Worm (Caenorhabditis elegans): ENCODE data around the gene C54F6.19.

Gene C54F6.19

ce11 chrV:7570290-7570689, 25.0 kb downstream of the C54F6.19 start, which contains the start of gene clec-212:
Gene clec-212, minus strand, starts transcription at chrV:7570390.
- no peak for TF ChIP-seq nhr-90 (tag; optimal IDR thresholded peaks at IDR 0.05)
- no peak for TF ChIP-seq aptf-2 (GFP tag; conservative IDR thresholded peaks at IDR 0.05)
- no peak for TF ChIP-seq F37B4.10 (GFP tag; IDR thresholded peaks at IDR 0.05)
- TF ChIP-seq hrde-1 (tag; optimal IDR thresholded peaks at IDR 0.05; ENCODE audit: borderline replicate concordance): no peak
- no peak for TF ChIP-seq lin-54 (GFP tag; optimal IDR thresholded peaks at IDR 0.05)
- no peak for TF ChIP-seq lsl-1 (GFP tag; optimal IDR thresholded peaks at IDR 0.05)
- no peak for TF ChIP-seq Y53G8AR.9 (GFP tag; conservative IDR thresholded peaks at IDR 0.05)
- no peak for TF ChIP-seq cebp-1 (GFP tag; IDR thresholded peaks at IDR 0.05)
- no peak for TF ChIP-seq cebp-1 (tag; optimal IDR thresholded peaks at IDR 0.05)
- no peak for TF ChIP-seq F57A8.1 (GFP tag; optimal IDR thresholded peaks at IDR 0.05)
- no peak for TF ChIP-seq madf-3 (GFP tag; IDR thresholded peaks at IDR 0.05)
- no peak for TF ChIP-seq B0336.3 (GFP tag; IDR thresholded peaks at IDR 0.05)
- no peak for TF ChIP-seq rcor-1 (GFP tag; IDR thresholded peaks at IDR 0.05)
- TF ChIP-seq dpff-1 (tag; optimal IDR thresholded peaks at IDR 0.05): no peak
- no peak for TF ChIP-seq let-607 (tag; optimal IDR thresholded peaks at IDR 0.05)

- no peak for TF ChIP-seq ztf-6 (GFP tag; IDR thresholded peaks at IDR 0.05)
- no peak for TF ChIP-seq snpc-3.4 (tag; optimal IDR thresholded peaks at IDR 0.05)
- no peak for TF ChIP-seq mxl-1 (tag; optimal IDR thresholded peaks at IDR 0.05)
- no peak for TF ChIP-seq bed-1 (GFP tag; IDR thresholded peaks at IDR 0.05)
- TF ChIP-seq tbp1 (GFP tag; optimal IDR thresholded peaks at IDR 0.05): no peak
- TF ChIP-seq gei-17 (GFP tag; optimal IDR thresholded peaks at IDR 0.05): no peak
- no peak for TF ChIP-seq aptf-2 (GFP tag; conservative IDR thresholded peaks at IDR 0.05)
- no peak for TF ChIP-seq ztf-22 (GFP tag; optimal IDR thresholded peaks at IDR 0.05)
- no peak for TF ChIP-seq lin-54 (GFP tag; optimal IDR thresholded peaks at IDR 0.05)
- no peak for TF ChIP-seq fkh-3 (tag; optimal IDR thresholded peaks at IDR 0.05)
- TF ChIP-seq nfya-1 (tag; optimal IDR thresholded peaks at IDR 0.05; ENCODE audit: borderline replicate concordance, insufficient read depth): no peak
- no peak for TF ChIP-seq F37B4.10 (GFP tag; IDR thresholded peaks at IDR 0.05)
Measured at ce11 chrV:7570955-7571354, 25.7 kb downstream of the C54F6.19 start, which contains the start of gene F19F10.14. Gene F19F10.14, minus strand, starts transcription at chrV:7571055.

- TF ChIP-seq zim-3 (tag; optimal IDR thresholded peaks at IDR 0.05) (no peak), F52B5.7 (tag; optimal IDR thresholded peaks at IDR 0.05) (no peak), lin-54 (GFP tag; optimal IDR thresholded peaks at IDR 0.05) (peak; percentile 48), lin-40 (tag; optimal IDR thresholded peaks at IDR 0.05) (peak; percentile 43), ceh-91 (GFP tag; IDR thresholded peaks at IDR 0.05) (0 out of 2 replicates have a peak, but pooled peaks have one; percentile 11), attf-6 (GFP tag; IDR thresholded peaks at IDR 0.05) (no peak), snpc-1.1 (tag; optimal IDR thresholded peaks at IDR 0.05; ENCODE audit: insufficient read depth) (peak; percentile 24), madf-6 (GFP tag; IDR thresholded peaks at IDR 0.05) (peak; percentile 41; the same call in 1 of the 2 replicates), nhr-80 (tag; optimal IDR thresholded peaks at IDR 0.05) (peak; percentile 1), ama-1 (optimal IDR thresholded peaks at IDR 0.05) (no peak), ama-1 (GFP tag; optimal IDR thresholded peaks at IDR 0.05) (no peak), aptf-2 (GFP tag; conservative IDR thresholded peaks at IDR 0.05) (no peak), F33H1.4 (GFP tag; IDR thresholded peaks at IDR 0.05) (peak; percentile 40), cebp-1 (GFP tag; IDR thresholded peaks at IDR 0.05) (no peak), cebp-1 (tag; optimal IDR thresholded peaks at IDR 0.05) (peak; percentile 45), lsy-27 (tag; optimal IDR thresholded peaks at IDR 0.05; ENCODE audit: borderline replicate concordance, insufficient read depth) (no peak), akir-1 (GFP tag; optimal IDR thresholded peaks at IDR 0.05) (no peak), attf-5 (GFP tag; optimal IDR thresholded peaks at IDR 0.05) (peak; percentile 65), lin-35 (GFP tag; optimal IDR thresholded peaks at IDR 0.05) (peak in 1 of 3 experiments; percentile 75), lsl-1 (GFP tag; optimal IDR thresholded peaks at IDR 0.05) (peak; percentile 41), hsf-1 (GFP tag; IDR thresholded peaks at IDR 0.05) (peak; percentile 53), tbp1 (GFP tag; optimal IDR thresholded peaks at IDR 0.05) (peak; percentile 15), mcd-1 (GFP tag; IDR thresholded peaks at IDR 0.05) (peak; percentile 80), T07F8.4 (tag; optimal IDR thresholded peaks at IDR 0.05) (no peak), hrde-1 (tag; optimal IDR thresholded peaks at IDR 0.05; ENCODE audit: borderline replicate concordance) (no peak), ZK185.1 (tag; optimal IDR thresholded peaks at IDR 0.05; ENCODE audit: poor library complexity, severe bottlenecking) (peak; percentile 46)
Measured at ce11 chrV:7575563-7575962, 30.3 kb downstream of the C54F6.19 start, which contains the start of the genes snu-66 and ints-9. Gene snu-66, minus strand, starts transcription at chrV:7575670. Gene ints-9, plus strand, starts transcription at chrV:7575802.
